Worm (Caenorhabditis elegans): Measurements from ENCODE around the gene srh-17.

DNA sequence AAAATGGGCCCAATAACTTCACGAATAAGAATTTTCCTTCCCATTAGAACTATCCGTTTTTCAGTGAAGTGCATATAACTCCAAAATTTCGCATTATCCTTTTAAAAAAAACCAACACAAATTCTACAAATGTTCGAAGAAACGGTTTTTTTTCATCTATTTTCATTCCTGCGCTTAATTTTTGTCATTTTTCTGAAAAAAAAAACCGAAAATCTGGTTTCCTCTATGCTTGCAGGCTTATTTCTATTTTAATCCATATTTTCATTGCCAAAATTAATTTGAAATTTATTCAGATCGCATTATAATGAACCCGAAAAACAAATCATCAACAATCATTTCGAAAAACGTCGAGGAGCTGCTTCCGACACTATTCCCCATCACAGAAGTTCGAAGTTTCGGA is 37.6 kb downstream of the srh-17 start, which contains the start of gene set-5:
- TF ChIP-seq nhr-77 (tag; optimal IDR thresholded peaks at IDR 0.05) (no peak), nhr-21 (tag; optimal IDR thresholded peaks at IDR 0.05) (no peak), nhr-10 (tag; optimal IDR thresholded peaks at IDR 0.05) (no peak), elt-1 (tag; optimal IDR thresholded peaks at IDR 0.05) (no peak), lsy-2 (tag; optimal IDR thresholded peaks at IDR 0.05) (no peak), ztf-4 (tag; optimal IDR thresholded peaks at IDR 0.05) (no peak), ztf-1 (GFP tag; conservative IDR thresholded peaks at IDR 0.05) (no peak), egl-27 (tag; optimal IDR thresholded peaks at IDR 0.05) (no peak), fos-1 (tag; optimal IDR thresholded peaks at IDR 0.05) (no peak), nhr-6 (tag; optimal IDR thresholded peaks at IDR 0.05) (no peak), skn-1 (tag; optimal IDR thresholded peaks at IDR 0.05) (no peak), unc-62 (GFP tag; optimal IDR thresholded peaks at IDR 0.05) (no peak)
